Fruit fly (Drosophila melanogaster) whole organism, embryonic: ENCODE results near the gene Rab9.
A peak's percentile ranks its signal among the peaks of the same experiment; 100 is the strongest.

Experiments used
- Bdp1 ChIP-seq: fragments of 200-800 bp; sonication (Bioruptor generic); optimal IDR thresholded peaks from 3 replicates; lab custom pipeline; 2016; ENCODE audit warnings: missing biosample characterization, missing genetic modification characterization
- CG12104 ChIP-seq: fragments of 200-800 bp; sonication (Bioruptor generic); optimal IDR thresholded peaks from 3 replicates; lab custom pipeline; 2016; ENCODE audit warnings: missing biosample characterization, missing genetic modification characterization
- CG12769 ChIP-seq: fragments of 200-800 bp; sonication (Bioruptor generic); optimal IDR thresholded peaks from 2 replicates; lab custom pipeline; 2019; ENCODE audit warnings: missing biosample characterization, mild to moderate bottlenecking, missing genetic modification characterization, moderate library complexity
- CG12942 ChIP-seq: fragments of 200-800 bp; sonication (Bioruptor generic); optimal IDR thresholded peaks from 3 replicates; lab custom pipeline; 2016; ENCODE audit warnings: missing biosample characterization, missing genetic modification characterization
- CG14050 ChIP-seq: fragments of 200-800 bp; sonication (Bioruptor generic); IDR thresholded peaks from 3 replicates; pipeline ENCODE4 v1.3.6; 2022; ENCODE audit warnings: missing biosample characterization, missing genetic modification characterization
- CG1647 ChIP-seq: fragments of 200-800 bp; sonication (Bioruptor generic); optimal IDR thresholded peaks from 3 replicates; lab custom pipeline; 2016; ENCODE audit warnings: missing biosample characterization, missing genetic modification characterization
- CG18011 ChIP-seq: fragments of 200-800 bp; sonication (Bioruptor generic); optimal IDR thresholded peaks from 2 replicates; lab custom pipeline; 2017; ENCODE audit warnings: missing biosample characterization, missing genetic modification characterization, mild to moderate bottlenecking, moderate library complexity, missing genotype
- CG18599 ChIP-seq: fragments of 200-800 bp; sonication (Bioruptor generic); optimal IDR thresholded peaks from 3 replicates; lab custom pipeline; 2017; ENCODE audit warnings: missing biosample characterization, missing genetic modification characterization, mild to moderate bottlenecking, moderate library complexity, missing genetic modification reagents
- CG18619 ChIP-seq: fragments of 200-800 bp; sonication (Bioruptor generic); optimal IDR thresholded peaks from 3 replicates; lab custom pipeline; 2017; ENCODE audit warnings: missing biosample characterization, mild to moderate bottlenecking, missing genetic modification characterization
- CG18764 ChIP-seq: fragments of 200-800 bp; sonication (Bioruptor generic); optimal IDR thresholded peaks from 3 replicates; lab custom pipeline; 2016; ENCODE audit warnings: missing biosample characterization, missing genetic modification characterization
- CG2875 ChIP-seq: fragments of 200-800 bp; sonication (Bioruptor generic); optimal IDR thresholded peaks from 2 replicates; lab custom pipeline; 2017; ENCODE audit warnings: missing biosample characterization, mild to moderate bottlenecking, missing genetic modification characterization, missing genetic modification reagents
- CG3726 ChIP-seq: fragments of 200-800 bp; sonication (Bioruptor generic); IDR thresholded peaks from 3 replicates; pipeline ENCODE4, ENCODE4 v1.3.6; 2022; ENCODE audit warnings: missing biosample characterization, missing genetic modification characterization
- CG6254 ChIP-seq: fragments of 200-800 bp; sonication (Bioruptor generic); optimal IDR thresholded peaks from 3 replicates; lab custom pipeline; 2017; ENCODE audit warnings: mild to moderate bottlenecking, missing biosample characterization, missing genetic modification reagents, missing genetic modification characterization
- CG6765 ChIP-seq: fragments of 200-800 bp; sonication (Bioruptor generic); optimal IDR thresholded peaks from 3 replicates; lab custom pipeline; 2017; ENCODE audit warnings: missing biosample characterization, mild to moderate bottlenecking, missing genetic modification characterization
- CG7357 ChIP-seq: fragments of 200-800 bp; sonication (Bioruptor generic); IDR thresholded peaks from 3 replicates; pipeline ENCODE4 v1.3.6; 2022; ENCODE audit warnings: missing biosample characterization, missing genetic modification characterization
- CG8765 ChIP-seq: fragments of 200-800 bp; sonication (Bioruptor generic); IDR thresholded peaks from 2 replicates; pipeline ENCODE4 v1.3.6; 2022; ENCODE audit warnings: missing biosample characterization, missing genetic modification characterization
- CG9876 ChIP-seq: fragments of 200-800 bp; sonication (Bioruptor generic); optimal IDR thresholded peaks from 2 replicates; lab custom pipeline; 2016; ENCODE audit warnings: missing biosample characterization, missing genetic modification characterization
- CHES-1-like ChIP-seq: fragments of 200-800 bp; sonication (Bioruptor generic); optimal IDR thresholded peaks from 2 replicates; lab custom pipeline; 2016; ENCODE audit warnings: missing biosample characterization, missing genetic modification characterization
- Dbx ChIP-seq: fragments of 200-800 bp; sonication (Bioruptor generic); IDR thresholded peaks from 3 replicates; pipeline ENCODE4 v1.3.6; 2022; ENCODE audit warnings: missing biosample characterization, missing genetic modification characterization
- Dek ChIP-seq: fragments of 200-800 bp; sonication (Bioruptor generic); optimal IDR thresholded peaks from 3 replicates; lab custom pipeline; 2019; ENCODE audit warnings: missing biosample characterization, mild to moderate bottlenecking, missing genetic modification characterization, moderate library complexity
- Eip74EF ChIP-seq, 2 experiments: fragments of 200-800 bp in 1 of 2; fragments of >200 bp in 1 of 2; sonication (Bioruptor generic) in 1 of 2; optimal IDR thresholded peaks; 2 replicates each; lab custom pipeline; 2017 to 2019; ENCODE audit warnings: missing biosample characterization in 2 of 2, missing genetic modification characterization in 2 of 2, mild to moderate bottlenecking in 1 of 2, moderate library complexity in 1 of 2
- Hand ChIP-seq: fragments of 200-800 bp; sonication (Bioruptor generic); optimal IDR thresholded peaks from 2 replicates; lab custom pipeline; 2017; ENCODE audit warnings: mild to moderate bottlenecking, missing biosample characterization, missing genetic modification reagents, missing genetic modification characterization
- HmgZ ChIP-seq: fragments of 200-800 bp; sonication (Bioruptor generic); optimal IDR thresholded peaks from 2 replicates; lab custom pipeline; 2018; ENCODE audit warnings: missing biosample characterization, mild to moderate bottlenecking, missing genetic modification characterization
- Hmr ChIP-seq: fragments of 200-800 bp; sonication (Bioruptor generic); optimal IDR thresholded peaks from 3 replicates; lab custom pipeline; 2017; ENCODE audit warnings: mild to moderate bottlenecking, missing biosample characterization, missing genetic modification reagents, missing genetic modification characterization
- Kr ChIP-seq: fragments of 200-800 bp; sonication (Bioruptor generic); optimal IDR thresholded peaks from 2 replicates; lab custom pipeline; 2017; ENCODE audit warnings: missing biosample characterization, mild to moderate bottlenecking, missing genetic modification characterization
- Mad ChIP-seq: fragments of 200-800 bp; sonication (Bioruptor generic); optimal IDR thresholded peaks from 2 replicates; lab custom pipeline; 2016; ENCODE audit warnings: missing biosample characterization, missing genetic modification characterization
- Med ChIP-seq: fragments of 200-800 bp; sonication (Bioruptor generic); peaks from one replicate; lab custom pipeline; 2016; ENCODE audit warnings: missing biosample characterization, missing genetic modification characterization, mild to moderate bottlenecking, inconsistent platforms, moderate library complexity
- Meics ChIP-seq: fragments of 200-800 bp; sonication (Bioruptor generic); optimal IDR thresholded peaks from 2 replicates; lab custom pipeline; 2017; ENCODE audit warnings: missing biosample characterization, mild to moderate bottlenecking, missing genetic modification characterization
- Mrtf ChIP-seq: fragments of 200-800 bp; sonication (Bioruptor generic); IDR thresholded peaks from 3 replicates; pipeline ENCODE4 v1.3.6; 2022; ENCODE audit warnings: missing biosample characterization, missing genetic modification characterization
- NC2α ChIP-seq: fragments of 200-800 bp; sonication (Bioruptor generic); optimal IDR thresholded peaks from 2 replicates; lab custom pipeline; 2016; ENCODE audit warnings: missing biosample characterization, missing genetic modification characterization
- Nf-YC ChIP-seq: fragments of 200-800 bp; optimal IDR thresholded peaks from 3 replicates; lab custom pipeline; 2019; ENCODE audit warnings: missing biosample characterization, mild to moderate bottlenecking, missing genetic modification characterization, moderate library complexity
- PHDP ChIP-seq: fragments of 200-800 bp; sonication (Bioruptor generic); optimal IDR thresholded peaks from 3 replicates; lab custom pipeline; 2018; ENCODE audit warnings: missing biosample characterization, mild to moderate bottlenecking, missing genetic modification characterization, moderate library complexity
- Sox102F ChIP-seq: fragments of 200-800 bp; sonication (Bioruptor generic); optimal IDR thresholded peaks from 2 replicates; lab custom pipeline; 2018; ENCODE audit warnings: missing biosample characterization, mild to moderate bottlenecking, missing genetic modification characterization, moderate library complexity
- TFAM ChIP-seq: fragments of 200-800 bp; sonication (Bioruptor generic); optimal IDR thresholded peaks from 2 replicates; lab custom pipeline; 2017; ENCODE audit warnings: missing biosample characterization, missing genetic modification characterization, inconsistent platforms
- ato ChIP-seq: fragments of 200-800 bp; sonication (Bioruptor generic); IDR thresholded peaks from 2 replicates; pipeline ENCODE4 v1.3.6; 2022; ENCODE audit warnings: missing biosample characterization, missing genetic modification characterization; ENCODE audit not compliant: partially characterized antibody
- chn ChIP-seq: fragments of 200-800 bp; sonication (Bioruptor generic); optimal IDR thresholded peaks from 2 replicates; lab custom pipeline; 2016; ENCODE audit warnings: missing biosample characterization, missing genetic modification characterization
- cwo ChIP-seq: fragments of 200-800 bp; sonication (Bioruptor generic); optimal IDR thresholded peaks from 3 replicates; lab custom pipeline; 2017; ENCODE audit warnings: missing biosample characterization, missing genetic modification characterization, mild to moderate bottlenecking, moderate library complexity, missing genetic modification reagents
- dan ChIP-seq: fragments of 200-800 bp; sonication (Bioruptor generic); IDR thresholded peaks from 2 replicates; pipeline ENCODE4 v1.3.6; 2022; ENCODE audit warnings: missing biosample characterization, missing genetic modification characterization
- dmrt99B ChIP-seq: fragments of 200-800 bp; sonication (Bioruptor generic); optimal IDR thresholded peaks from 2 replicates; lab custom pipeline; 2018; ENCODE audit warnings: missing biosample characterization, mild to moderate bottlenecking, missing genetic modification characterization, moderate library complexity
- dpn ChIP-seq, 2 experiments: fragments of 200-800 bp; sonication (Bioruptor generic); optimal IDR thresholded peaks; 3 replicates each; lab custom pipeline; 2016; ENCODE audit warnings: missing biosample characterization in 2 of 2, missing genetic modification characterization in 2 of 2
- gce ChIP-seq: fragments of 200-800 bp; sonication (Bioruptor generic); IDR thresholded peaks from 3 replicates; pipeline ENCODE4 v1.3.6; 2022; ENCODE audit warnings: missing biosample characterization, missing genetic modification characterization
- hth ChIP-seq: fragments of >200 bp; optimal IDR thresholded peaks from 2 replicates; lab custom pipeline; 2017; ENCODE audit warnings: inconsistent platforms
- mam ChIP-seq: fragments of 200-800 bp; sonication (Bioruptor generic); optimal IDR thresholded peaks from 3 replicates; lab custom pipeline; 2016; ENCODE audit warnings: missing biosample characterization, missing genetic modification characterization
- onecut ChIP-seq: fragments of 200-800 bp; sonication (Bioruptor generic); IDR thresholded peaks from 2 replicates; pipeline ENCODE4 v1.3.6; 2022; ENCODE audit warnings: missing biosample characterization, missing genetic modification characterization
- p53 ChIP-seq: fragments of 200-800 bp; sonication (Bioruptor generic); optimal IDR thresholded peaks from 2 replicates; lab custom pipeline; 2016; ENCODE audit warnings: missing biosample characterization, missing genetic modification characterization
- pros ChIP-seq: fragments of 200-800 bp; sonication (Bioruptor generic); optimal IDR thresholded peaks from 3 replicates; lab custom pipeline; 2019; ENCODE audit warnings: missing biosample characterization, mild to moderate bottlenecking, missing genetic modification characterization, moderate library complexity
- schlank ChIP-seq: fragments of 200-800 bp; sonication (Bioruptor generic); optimal IDR thresholded peaks from 2 replicates; lab custom pipeline; 2018; ENCODE audit warnings: missing biosample characterization, mild to moderate bottlenecking, missing genetic modification characterization
- sug ChIP-seq: fragments of 200-800 bp; optimal IDR thresholded peaks from 2 replicates; lab custom pipeline; 2019; ENCODE audit warnings: missing biosample characterization, mild to moderate bottlenecking, missing genetic modification characterization, moderate library complexity
- wdn ChIP-seq: fragments of 200-800 bp; sonication (Bioruptor generic); IDR thresholded peaks from 2 replicates; pipeline ENCODE4 v1.3.6; 2022; ENCODE audit warnings: missing biosample characterization, missing genetic modification characterization
- zfh2 ChIP-seq: fragments of 200-800 bp; sonication (Bioruptor generic); optimal IDR thresholded peaks from 2 replicates; lab custom pipeline; 2016; ENCODE audit warnings: missing biosample characterization, missing genetic modification characterization

Gene Rab9

dm6 chr2L:19406419-19406818 is 26.0 kb upstream of the Rab9 start (continued):
- no peak for TF ChIP-seq CG1647 (GFP tag; lab: Kevin White, UChicago)
- TF ChIP-seq cwo (GFP tag; lab: Kevin White, UChicago): no peak
- no peak for TF ChIP-seq zfh2 (GFP tag; lab: Kevin White, UChicago)
- no peak for TF ChIP-seq CG12104 (GFP tag; lab: Kevin White, UChicago)
- no peak for TF ChIP-seq CG18011
- no peak for TF ChIP-seq Sox102F (GFP tag; lab: Kevin White, UChicago)
- no peak for TF ChIP-seq gce (GFP tag; lab: Robert Waterston, UW)
- TF ChIP-seq CG6254 (GFP tag; lab: Kevin White, UChicago): no peak
- no peak for TF ChIP-seq HmgZ (tag; lab: Kevin White, UChicago)
- no peak for TF ChIP-seq TFAM (GFP tag; lab: Kevin White, UChicago)
- TF ChIP-seq Dek (tag; lab: Kevin White, UChicago): no peak

DNA sequence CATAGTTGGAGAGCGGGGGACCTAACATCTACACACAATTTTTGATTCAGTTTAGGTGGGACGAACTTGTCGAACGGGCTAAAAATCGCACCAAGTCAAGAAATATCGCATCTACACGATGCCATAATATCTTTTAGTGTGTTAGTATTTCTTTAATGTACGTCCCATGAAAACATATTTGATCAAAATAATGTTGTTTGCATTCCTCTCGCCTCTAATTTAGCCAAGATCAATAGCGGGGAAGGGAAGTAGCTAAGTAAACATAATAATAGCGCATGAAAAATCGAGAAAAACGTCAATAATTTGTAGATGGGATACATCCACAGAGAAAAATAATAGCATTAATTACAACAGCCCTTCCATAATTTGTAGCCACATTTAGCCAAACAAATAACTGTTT is 20.4 kb upstream of the Rab9 start:
- no peak for TF ChIP-seq CG6765 (GFP tag; lab: Kevin White, UChicago)
- no peak for TF ChIP-seq Hand (GFP tag; lab: Kevin White, UChicago)
- no peak for TF ChIP-seq Bdp1
- TF ChIP-seq CG12769 (tag; lab: Kevin White, UChicago): peak; percentile 33
- no peak for TF ChIP-seq Nf-YC (tag; lab: Kevin White, UChicago)
- TF ChIP-seq pros: no peak
- no peak for TF ChIP-seq CG12942 (GFP tag; lab: Kevin White, UChicago)
- TF ChIP-seq CG18764 (GFP tag; lab: Kevin White, UChicago): no peak
- no peak for TF ChIP-seq hth
- no peak for TF ChIP-seq Mrtf (GFP tag; lab: Robert Waterston, UW)
- no peak for TF ChIP-seq CG18599 (GFP tag; lab: Kevin White, UChicago)
- TF ChIP-seq Meics: no peak
- no peak for TF ChIP-seq Mad
- no peak for TF ChIP-seq dmrt99B (tag; lab: Kevin White, UChicago)
- peak; percentile 39 for TF ChIP-seq Med (GFP tag; lab: Kevin White, UChicago)
- no peak for TF ChIP-seq CG8765
- TF ChIP-seq schlank (tag; lab: Kevin White, UChicago): peak; percentile 33
- no peak for TF ChIP-seq Kr (GFP tag; lab: Kevin White, UChicago)
- TF ChIP-seq Dbx (GFP tag; lab: Robert Waterston, UW): no peak
- no peak for TF ChIP-seq wdn
- TF ChIP-seq CG14050: no peak
- no peak for TF ChIP-seq chn (GFP tag; lab: Kevin White, UChicago)
- no peak for TF ChIP-seq CG9876
- TF ChIP-seq CG2875 (GFP tag; lab: Kevin White, UChicago): no peak
- TF ChIP-seq CG18011: no peak
- no peak for TF ChIP-seq dan (GFP tag; lab: Robert Waterston, UW)
- TF ChIP-seq NC2α: no peak
- no peak for TF ChIP-seq p53
- TF ChIP-seq CG7357: peak; percentile 16; the same call in 1 of the 3 replicates
- peak; percentile 49 for TF ChIP-seq Hmr (GFP tag; lab: Kevin White, UChicago)
- TF ChIP-seq onecut (GFP tag; lab: Robert Waterston, UW): no peak
- peak; percentile 1 for TF ChIP-seq PHDP
- no peak for TF ChIP-seq CHES-1-like
- TF ChIP-seq CG3726 (GFP tag; lab: Robert Waterston, UW): no peak
- no peak for TF ChIP-seq Eip74EF (GFP tag; optimal IDR thresholded peaks at IDR 0.05; lab: Kevin White, UChicago)
- TF ChIP-seq ato: no peak
- no peak for TF ChIP-seq mam
- no peak for TF ChIP-seq CG18619
- no peak for TF ChIP-seq dpn (GFP tag; optimal IDR thresholded peaks at IDR 0.05; lab: Kevin White, UChicago)
- no peak for TF ChIP-seq sug (tag; lab: Kevin White, UChicago)
